Worm (Caenorhabditis elegans): ENCODE measurements around the gene F01F1.3.

- TF ChIP-seq ceh-9 (tag; optimal IDR thresholded peaks at IDR 0.05): no peak
- TF ChIP-seq sox-4 (tag; optimal IDR thresholded peaks at IDR 0.05): no peak
Observed at ce11 chrIII:5882823-5883222, 11.1 kb downstream of the F01F1.3 start, which contains the start of gene F01F1.14.

All from whole organism, late embryonic.